Fruit fly (Drosophila melanogaster) whole organism, embryonic: ENCODE data around the gene CG7991.

Experiments used
- Antp ChIP-seq: fragments of 200-800 bp; sonication (Bioruptor generic); optimal IDR thresholded peaks from 3 replicates; lab custom pipeline; 2016; ENCODE audit warnings: missing biosample characterization, missing genetic modification characterization
- CG10267 ChIP-seq: fragments of 200-800 bp; sonication (Bioruptor generic); optimal IDR thresholded peaks from 2 replicates; lab custom pipeline; 2018; ENCODE audit warnings: missing biosample characterization, mild to moderate bottlenecking, missing genetic modification characterization, moderate library complexity
- CG13775 ChIP-seq: fragments of 200-800 bp; sonication (Bioruptor generic); optimal IDR thresholded peaks from 3 replicates; lab custom pipeline; 2017; ENCODE audit warnings: missing biosample characterization, mild to moderate bottlenecking, missing genetic modification characterization
- CG14860 ChIP-seq: fragments of 200-800 bp; sonication (Bioruptor generic); IDR thresholded peaks from 3 replicates; pipeline ENCODE4 v1.3.6; 2022; ENCODE audit warnings: missing biosample characterization, missing genetic modification characterization; ENCODE audit not compliant: partially characterized antibody
- CG14965 ChIP-seq: fragments of 200-800 bp; sonication (Bioruptor generic); optimal IDR thresholded peaks from 2 replicates; lab custom pipeline; 2016; ENCODE audit warnings: missing biosample characterization, missing genetic modification characterization, borderline replicate concordance
- CG17328 ChIP-seq: fragments of 200-800 bp; sonication (Bioruptor generic); IDR thresholded peaks from 2 replicates; pipeline ENCODE4 v1.3.6; 2022; ENCODE audit warnings: missing biosample characterization, missing genetic modification characterization
- CG17829 ChIP-seq: fragments of 200-800 bp; optimal IDR thresholded peaks from 2 replicates; lab custom pipeline; 2019; ENCODE audit warnings: missing biosample characterization, mild to moderate bottlenecking, missing genetic modification characterization, moderate library complexity
- CG1792 ChIP-seq: fragments of 200-800 bp; sonication (Bioruptor generic); optimal IDR thresholded peaks from 2 replicates; lab custom pipeline; 2016; ENCODE audit warnings: missing biosample characterization, missing genetic modification characterization
- CG2875 ChIP-seq: fragments of 200-800 bp; sonication (Bioruptor generic); optimal IDR thresholded peaks from 2 replicates; lab custom pipeline; 2017; ENCODE audit warnings: missing biosample characterization, mild to moderate bottlenecking, missing genetic modification characterization, missing genetic modification reagents
- CG30431 ChIP-seq: fragments of 200-800 bp; sonication (Bioruptor generic); optimal IDR thresholded peaks from 2 replicates; lab custom pipeline; 2017; ENCODE audit warnings: missing biosample characterization, missing genetic modification characterization
- CG32532 ChIP-seq: fragments of 200-800 bp; sonication (Bioruptor generic); IDR thresholded peaks from 2 replicates; pipeline ENCODE4 v1.3.6; 2022; ENCODE audit warnings: missing biosample characterization, missing genetic modification characterization
- CG6689 ChIP-seq: fragments of 200-800 bp; sonication (Bioruptor generic); IDR thresholded peaks from 2 replicates; pipeline ENCODE4 v1.3.6; 2022; ENCODE audit warnings: missing biosample characterization, missing genetic modification characterization
- CG6791 ChIP-seq: fragments of 200-800 bp; sonication (Bioruptor generic); IDR thresholded peaks from 3 replicates; pipeline ENCODE4 v1.3.6; 2022; ENCODE audit warnings: missing biosample characterization, missing genetic modification characterization; ENCODE audit not compliant: partially characterized antibody
- CG6813 ChIP-seq: fragments of 200-800 bp; sonication (Bioruptor generic); optimal IDR thresholded peaks from 2 replicates; lab custom pipeline; 2017; ENCODE audit warnings: missing biosample characterization, missing genetic modification characterization, mild to moderate bottlenecking, moderate library complexity, missing genetic modification reagents
- CG7963 ChIP-seq: fragments of 200-800 bp; sonication (Bioruptor generic); IDR thresholded peaks from 3 replicates; pipeline ENCODE4 v1.3.6; 2022; ENCODE audit warnings: missing biosample characterization, missing genetic modification characterization; ENCODE audit not compliant: partially characterized antibody
- CG8765 ChIP-seq: fragments of 200-800 bp; sonication (Bioruptor generic); IDR thresholded peaks from 2 replicates; pipeline ENCODE4 v1.3.6; 2022; ENCODE audit warnings: missing biosample characterization, missing genetic modification characterization
- CG9215 ChIP-seq: fragments of 200-800 bp; sonication (Bioruptor generic); IDR thresholded peaks from 2 replicates; pipeline ENCODE4 v1.3.6; 2022; ENCODE audit warnings: missing biosample characterization, missing genetic modification characterization
- Chrac-16 ChIP-seq: fragments of 200-800 bp; sonication (Bioruptor generic); optimal IDR thresholded peaks from 3 replicates; lab custom pipeline; 2016; ENCODE audit warnings: missing biosample characterization, missing genetic modification characterization
- Ets97D ChIP-seq: fragments of 200-800 bp; sonication (Bioruptor generic); optimal IDR thresholded peaks from 3 replicates; lab custom pipeline; 2016; ENCODE audit warnings: missing biosample characterization, missing genetic modification characterization
- HHEX ChIP-seq: fragments of 200-800 bp; sonication (Bioruptor generic); optimal IDR thresholded peaks from 3 replicates; lab custom pipeline; 2017; ENCODE audit warnings: missing biosample characterization, mild to moderate bottlenecking, missing genetic modification characterization, missing genetic modification reagents
- HLH3B ChIP-seq: fragments of 200-800 bp; sonication (Bioruptor generic); IDR thresholded peaks from 2 replicates; pipeline ENCODE4 v1.3.6; 2022; ENCODE audit warnings: missing biosample characterization, missing genetic modification characterization
- HLH4C ChIP-seq: fragments of 200-800 bp; sonication (Bioruptor generic); IDR thresholded peaks from 3 replicates; pipeline ENCODE4 v1.3.6; 2022; ENCODE audit warnings: missing biosample characterization, missing genetic modification characterization; ENCODE audit not compliant: partially characterized antibody
- Kr ChIP-seq: fragments of 200-800 bp; sonication (Bioruptor generic); optimal IDR thresholded peaks from 2 replicates; lab custom pipeline; 2017; ENCODE audit warnings: missing biosample characterization, mild to moderate bottlenecking, missing genetic modification characterization
- Lpt ChIP-seq: fragments of >200 bp; optimal IDR thresholded peaks from 2 replicates; lab custom pipeline; 2018; ENCODE audit warnings: missing biosample characterization, missing genetic modification characterization
- MTF-1 ChIP-seq: fragments of 200-800 bp; sonication (Bioruptor generic); optimal IDR thresholded peaks from 2 replicates; lab custom pipeline; 2018; ENCODE audit warnings: missing biosample characterization, mild to moderate bottlenecking, missing genetic modification characterization, borderline replicate concordance
- Meics ChIP-seq: fragments of 200-800 bp; sonication (Bioruptor generic); optimal IDR thresholded peaks from 2 replicates; lab custom pipeline; 2017; ENCODE audit warnings: missing biosample characterization, mild to moderate bottlenecking, missing genetic modification characterization
- Opbp ChIP-seq: fragments of 200-800 bp; sonication (Bioruptor generic); IDR thresholded peaks from 3 replicates; pipeline ENCODE4 v1.3.6; 2022; ENCODE audit warnings: missing biosample characterization, missing genetic modification characterization; ENCODE audit not compliant: partially characterized antibody
- Rx ChIP-seq: fragments of 200-800 bp; sonication (Bioruptor generic); IDR thresholded peaks from 2 replicates; pipeline ENCODE4 v1.3.6; 2022; ENCODE audit warnings: missing biosample characterization, missing genetic modification characterization
- Ssrp ChIP-seq: fragments of 200-800 bp; sonication (Bioruptor generic); optimal IDR thresholded peaks from 2 replicates; lab custom pipeline; 2018; ENCODE audit warnings: missing biosample characterization, mild to moderate bottlenecking, missing genetic modification characterization, moderate library complexity
- Trl ChIP-seq, 3 experiments: fragments of >200 bp in 2 of 3; fragments of 200-800 bp in 1 of 3; sonication (Bioruptor generic) in 1 of 3; optimal IDR thresholded peaks; 2 replicates in 1 of 3; 3 replicates in 2 of 3; lab custom pipeline; 2016 to 2017; ENCODE audit warnings: missing biosample characterization in 1 of 3, missing genetic modification characterization in 1 of 3
- aop ChIP-seq: fragments of 200-800 bp; sonication (Bioruptor generic); IDR thresholded peaks from 2 replicates; pipeline ENCODE4 v1.3.6; 2022; ENCODE audit warnings: missing biosample characterization, missing genetic modification characterization
- ato ChIP-seq: fragments of 200-800 bp; sonication (Bioruptor generic); IDR thresholded peaks from 2 replicates; pipeline ENCODE4 v1.3.6; 2022; ENCODE audit warnings: missing biosample characterization, missing genetic modification characterization; ENCODE audit not compliant: partially characterized antibody
- bsh ChIP-seq, 2 experiments: fragments of 200-800 bp; sonication (Bioruptor generic); optimal IDR thresholded peaks; 2 replicates each; lab custom pipeline; 2017 to 2018; ENCODE audit warnings: mild to moderate bottlenecking in 2 of 2, missing biosample characterization in 2 of 2, missing genetic modification characterization in 2 of 2, moderate library complexity in 1 of 2
- ci ChIP-seq: fragments of 200-800 bp; sonication (Bioruptor generic); IDR thresholded peaks from 3 replicates; pipeline ENCODE4 v1.3.6; 2022; ENCODE audit warnings: missing biosample characterization, missing genetic modification characterization
- dmrt11E ChIP-seq: fragments of 200-800 bp; sonication (Bioruptor generic); optimal IDR thresholded peaks from 3 replicates; lab custom pipeline; 2018; ENCODE audit warnings: missing biosample characterization, mild to moderate bottlenecking, missing genetic modification characterization, moderate library complexity
- fd96Cb ChIP-seq: fragments of 200-800 bp; sonication (Bioruptor generic); optimal IDR thresholded peaks from 2 replicates; lab custom pipeline; 2018; ENCODE audit warnings: missing biosample characterization, mild to moderate bottlenecking, missing genetic modification characterization, moderate library complexity
- gcm2 ChIP-seq: fragments of 200-800 bp; sonication (Bioruptor generic); optimal IDR thresholded peaks from 2 replicates; lab custom pipeline; 2016; ENCODE audit warnings: missing biosample characterization, missing genetic modification characterization
- insv ChIP-seq, 2 experiments: fragments of 200-800 bp; sonication (Bioruptor generic); optimal IDR thresholded peaks; 3 replicates each; lab custom pipeline; 2016 to 2018; ENCODE audit warnings: missing biosample characterization in 2 of 2, missing genetic modification characterization in 2 of 2
- ken ChIP-seq: fragments of 200-800 bp; sonication (Bioruptor generic); IDR thresholded peaks from 3 replicates; pipeline ENCODE4 v1.3.6; 2022; ENCODE audit warnings: missing biosample characterization, missing genetic modification characterization
- mam ChIP-seq: fragments of 200-800 bp; sonication (Bioruptor generic); optimal IDR thresholded peaks from 3 replicates; lab custom pipeline; 2016; ENCODE audit warnings: missing biosample characterization, missing genetic modification characterization
- oc ChIP-seq: fragments of 200-800 bp; sonication (Bioruptor generic); optimal IDR thresholded peaks from 2 replicates; lab custom pipeline; 2018; ENCODE audit warnings: missing biosample characterization, mild to moderate bottlenecking, missing genetic modification characterization, moderate library complexity
- pb ChIP-seq: fragments of 200-800 bp; sonication (Bioruptor generic); optimal IDR thresholded peaks from 3 replicates; lab custom pipeline; 2016; ENCODE audit warnings: missing biosample characterization, missing genetic modification characterization
- rib ChIP-seq: fragments of 200-800 bp; sonication (Bioruptor generic); IDR thresholded peaks from 2 replicates; pipeline ENCODE4 v1.3.6; 2022; ENCODE audit warnings: missing biosample characterization, missing genetic modification characterization
- sens ChIP-seq: fragments of 200-800 bp; sonication (Bioruptor generic); peaks from one replicate; lab custom pipeline; 2016; ENCODE audit warnings: missing biosample characterization, missing genetic modification characterization
- slbo ChIP-seq: fragments of 200-800 bp; sonication (Bioruptor generic); IDR thresholded peaks from 2 replicates; pipeline ENCODE4 v1.3.6; 2022; ENCODE audit warnings: missing biosample characterization, missing genetic modification characterization
- slp2 ChIP-seq: fragments of 200-800 bp; sonication (Bioruptor generic); optimal IDR thresholded peaks from 2 replicates; lab custom pipeline; 2016; ENCODE audit warnings: missing biosample characterization, missing genetic modification characterization
- sna ChIP-seq: fragments of 200-800 bp; sonication (Bioruptor generic); IDR thresholded peaks from 2 replicates; pipeline ENCODE4 v1.3.6; 2022; ENCODE audit warnings: missing biosample characterization, missing genetic modification characterization; ENCODE audit not compliant: partially characterized antibody
- sob ChIP-seq: fragments of 200-800 bp; sonication (Bioruptor generic); IDR thresholded peaks from 2 replicates; pipeline ENCODE4 v1.3.6; 2022; ENCODE audit warnings: missing biosample characterization, missing genetic modification characterization
- vfl ChIP-seq: fragments of 200-800 bp; sonication (Bioruptor generic); optimal IDR thresholded peaks from 2 replicates; lab custom pipeline; 2016; ENCODE audit warnings: missing biosample characterization, missing genetic modification characterization
- vnd ChIP-seq: fragments of 200-800 bp; sonication (Bioruptor generic); IDR thresholded peaks from 3 replicates; pipeline ENCODE4 v1.3.6; 2022; ENCODE audit warnings: missing biosample characterization, missing genetic modification characterization; ENCODE audit not compliant: partially characterized antibody
- wek ChIP-seq: fragments of 200-800 bp; sonication (Bioruptor generic); optimal IDR thresholded peaks from 3 replicates; lab custom pipeline; 2018; ENCODE audit warnings: missing biosample characterization, mild to moderate bottlenecking, missing genetic modification characterization, moderate library complexity

Gene CG7991

dm6 chr3L:1664876-1665275 is 9.6 kb upstream of the CG7991 start, which contains the start of the genes Srrm234 and CG7974 (continued):
- TF ChIP-seq Meics (GFP tag; lab: Kevin White, UChicago) (no peak), Ssrp (tag; lab: Kevin White, UChicago) (no peak), slp2 (GFP tag; lab: Kevin White, UChicago) (no peak), sna (GFP tag; lab: Robert Waterston, UW) (peak; percentile 39; the same call in 1 of the 2 replicates), sens (peak; percentile 54), dmrt11E (no peak), HHEX (GFP tag; lab: Kevin White, UChicago) (no peak), Rx (no peak), vnd (no peak), CG14965 (GFP tag; lab: Kevin White, UChicago) (no peak), ci (GFP tag; lab: Robert Waterston, UW) (no peak), CG6689 (GFP tag; lab: Robert Waterston, UW) (no peak), pb (GFP tag; lab: Kevin White, UChicago) (no peak), Ets97D (GFP tag; lab: Kevin White, UChicago) (peak; percentile 58), Antp (GFP tag; lab: Kevin White, UChicago) (no peak), slbo (GFP tag; lab: Robert Waterston, UW) (no peak), HLH4C (GFP tag; lab: Robert Waterston, UW) (no peak), insv (GFP tag; optimal IDR thresholded peaks at IDR 0.05; lab: Kevin White, UChicago) (no peak), Kr (GFP tag; lab: Kevin White, UChicago) (no peak), Chrac-16 (GFP tag; lab: Kevin White, UChicago) (no peak), sob (no peak), CG9215 (GFP tag; lab: Robert Waterston, UW) (no peak), CG30431 (no peak), HLH3B (GFP tag; lab: Robert Waterston, UW) (no peak), CG14860 (GFP tag; lab: Robert Waterston, UW) (no peak), bsh (GFP tag; optimal IDR thresholded peaks at IDR 0.05; lab: Kevin White, UChicago) (no peak), CG6791 (no peak), vfl (no peak), oc (no peak), aop (GFP tag; lab: Robert Waterston, UW) (no peak), Lpt (GFP tag; lab: Kevin White, UChicago) (no peak), CG13775 (GFP tag; lab: Kevin White, UChicago) (no peak), ato (no peak), CG6813 (GFP tag; lab: Kevin White, UChicago) (no peak), CG17328 (GFP tag; lab: Robert Waterston, UW) (no peak), fd96Cb (tag; lab: Kevin White, UChicago) (no peak), CG17829 (tag; lab: Kevin White, UChicago) (peak; percentile 27), ken (GFP tag; lab: Robert Waterston, UW) (no peak), CG1792 (no peak), Opbp (GFP tag; lab: Robert Waterston, UW) (peak; percentile 51; the same call in 1 of the 3 replicates), CG10267 (tag; lab: Kevin White, UChicago) (peak; percentile 37), MTF-1 (no peak), wek (no peak), mam (no peak), CG7963 (GFP tag; lab: Robert Waterston, UW) (no peak), Trl (optimal IDR thresholded peaks at IDR 0.05; lab: Kevin White, UChicago) (no peak), Trl (GFP tag; optimal IDR thresholded peaks at IDR 0.05; lab: Kevin White, UChicago) (no peak), rib (GFP tag; lab: Robert Waterston, UW) (no peak), CG32532 (no peak), CG2875 (GFP tag; lab: Kevin White, UChicago) (no peak), CG8765 (GFP tag; lab: Robert Waterston, UW) (no peak), gcm2 (GFP tag; lab: Kevin White, UChicago) (no peak)
